Fruit fly (Drosophila melanogaster) whole organism, embryonic: ENCODE results near the gene CG15539.

Source experiments
- Asciz ChIP-seq: fragments of 200-800 bp; sonication (Bioruptor generic); optimal IDR thresholded peaks from 2 replicates; lab custom pipeline; 2017; ENCODE audit warnings: missing biosample characterization, mild to moderate bottlenecking, missing genetic modification characterization, missing genetic modification reagents
- Bdp1 ChIP-seq: fragments of 200-800 bp; sonication (Bioruptor generic); optimal IDR thresholded peaks from 3 replicates; lab custom pipeline; 2016; ENCODE audit warnings: missing biosample characterization, missing genetic modification characterization
- Blimp-1 ChIP-seq: fragments of 200-800 bp; sonication (Bioruptor generic); optimal IDR thresholded peaks from 3 replicates; lab custom pipeline; 2018; ENCODE audit warnings: missing biosample characterization, missing genetic modification characterization, mild to moderate bottlenecking, moderate library complexity, missing genetic modification reagents
- CG10654 ChIP-seq: fragments of 200-800 bp; sonication (Bioruptor generic); optimal IDR thresholded peaks from 2 replicates; lab custom pipeline; 2016; ENCODE audit warnings: missing biosample characterization, missing genetic modification characterization
- CG11723 ChIP-seq: fragments of 200-800 bp; sonication (Bioruptor generic); optimal IDR thresholded peaks from 2 replicates; lab custom pipeline; 2017; ENCODE audit warnings: missing biosample characterization, mild to moderate bottlenecking, missing genetic modification characterization
- CG12236 ChIP-seq: fragments of 200-800 bp; sonication (Bioruptor generic); optimal IDR thresholded peaks from 2 replicates; lab custom pipeline; 2016; ENCODE audit warnings: missing biosample characterization, missing genetic modification characterization
- CG12769 ChIP-seq: fragments of 200-800 bp; sonication (Bioruptor generic); optimal IDR thresholded peaks from 2 replicates; lab custom pipeline; 2019; ENCODE audit warnings: missing biosample characterization, mild to moderate bottlenecking, missing genetic modification characterization, moderate library complexity
- CG17359 ChIP-seq: fragments of 200-800 bp; sonication (Bioruptor generic); optimal IDR thresholded peaks from 3 replicates; lab custom pipeline; 2018; ENCODE audit warnings: missing biosample characterization, mild to moderate bottlenecking, missing genetic modification characterization, moderate library complexity
- CG2129 ChIP-seq: fragments of 200-800 bp; sonication (Bioruptor generic); IDR thresholded peaks from 2 replicates; pipeline ENCODE4 v1.3.6; 2022; ENCODE audit warnings: missing biosample characterization, missing genetic modification characterization; ENCODE audit not compliant: partially characterized antibody
- CG32772 ChIP-seq: fragments of 200-800 bp; sonication (Bioruptor generic); IDR thresholded peaks from 2 replicates; pipeline ENCODE4 v1.3.6; 2022; ENCODE audit warnings: missing biosample characterization, missing genetic modification characterization
- CG3407 ChIP-seq: fragments of 200-800 bp; sonication (Bioruptor generic); optimal IDR thresholded peaks from 2 replicates; lab custom pipeline; 2018; ENCODE audit warnings: missing biosample characterization, mild to moderate bottlenecking, missing genetic modification characterization
- CG3995 ChIP-seq: fragments of 200-800 bp; sonication (Bioruptor generic); optimal IDR thresholded peaks from 3 replicates; lab custom pipeline; 2016; ENCODE audit warnings: missing biosample characterization, missing genetic modification characterization
- CG4360 ChIP-seq: fragments of 200-800 bp; sonication (Bioruptor generic); IDR thresholded peaks from 2 replicates; pipeline ENCODE4 v1.3.6; 2022; ENCODE audit warnings: missing biosample characterization, missing genetic modification characterization
- CG6254 ChIP-seq: fragments of 200-800 bp; sonication (Bioruptor generic); optimal IDR thresholded peaks from 3 replicates; lab custom pipeline; 2017; ENCODE audit warnings: mild to moderate bottlenecking, missing biosample characterization, missing genetic modification reagents, missing genetic modification characterization
- CG6272 ChIP-seq: fragments of 200-800 bp; sonication (Bioruptor generic); IDR thresholded peaks from 2 replicates; pipeline ENCODE4 v1.3.6; 2022; ENCODE audit warnings: missing biosample characterization, missing genetic modification characterization
- CG6813 ChIP-seq: fragments of 200-800 bp; sonication (Bioruptor generic); optimal IDR thresholded peaks from 2 replicates; lab custom pipeline; 2017; ENCODE audit warnings: missing biosample characterization, missing genetic modification characterization, mild to moderate bottlenecking, moderate library complexity, missing genetic modification reagents
- CG9215 ChIP-seq: fragments of 200-800 bp; sonication (Bioruptor generic); IDR thresholded peaks from 2 replicates; pipeline ENCODE4 v1.3.6; 2022; ENCODE audit warnings: missing biosample characterization, missing genetic modification characterization
- D19A ChIP-seq: fragments of 200-800 bp; optimal IDR thresholded peaks from 3 replicates; lab custom pipeline; 2019; ENCODE audit warnings: missing biosample characterization, mild to moderate bottlenecking, missing genetic modification characterization, moderate library complexity
- Dad ChIP-seq: fragments of 200-800 bp; sonication (Bioruptor generic); optimal IDR thresholded peaks from 3 replicates; lab custom pipeline; 2016; ENCODE audit warnings: missing biosample characterization, missing genetic modification characterization
- Dip3 ChIP-seq: fragments of 200-800 bp; sonication (Bioruptor generic); optimal IDR thresholded peaks from 3 replicates; lab custom pipeline; 2016; ENCODE audit warnings: missing biosample characterization, missing genetic modification characterization
- Dp ChIP-seq: fragments of 200-800 bp; sonication (Bioruptor generic); optimal IDR thresholded peaks from 2 replicates; lab custom pipeline; 2018; ENCODE audit warnings: missing biosample characterization, mild to moderate bottlenecking, missing genetic modification characterization, moderate library complexity
- E2f1 ChIP-seq: fragments of 200-800 bp; sonication (Bioruptor generic); IDR thresholded peaks from 2 replicates; pipeline ENCODE4 v1.3.6; 2022; ENCODE audit warnings: missing biosample characterization, missing genetic modification characterization
- Hmr ChIP-seq: fragments of 200-800 bp; sonication (Bioruptor generic); optimal IDR thresholded peaks from 3 replicates; lab custom pipeline; 2017; ENCODE audit warnings: mild to moderate bottlenecking, missing biosample characterization, missing genetic modification reagents, missing genetic modification characterization
- Hr3 ChIP-seq: fragments of 200-800 bp; sonication (Bioruptor generic); optimal IDR thresholded peaks from 3 replicates; lab custom pipeline; 2016; ENCODE audit warnings: missing biosample characterization, missing genetic modification characterization
- Hr78 ChIP-seq, 2 experiments: fragments of 200-800 bp in 1 of 2; fragments of >200 bp in 1 of 2; sonication (Bioruptor generic) in 1 of 2; optimal IDR thresholded peaks; 2 replicates each; lab custom pipeline; 2017 to 2019; ENCODE audit warnings: missing biosample characterization in 2 of 2, missing genetic modification characterization in 2 of 2, mild to moderate bottlenecking in 1 of 2, moderate library complexity in 1 of 2
- Kr ChIP-seq: fragments of 200-800 bp; sonication (Bioruptor generic); optimal IDR thresholded peaks from 2 replicates; lab custom pipeline; 2017; ENCODE audit warnings: missing biosample characterization, mild to moderate bottlenecking, missing genetic modification characterization
- NfI ChIP-seq: fragments of 200-800 bp; sonication (Bioruptor generic); optimal IDR thresholded peaks from 3 replicates; lab custom pipeline; 2018; ENCODE audit warnings: missing biosample characterization, mild to moderate bottlenecking, missing genetic modification characterization, moderate library complexity
- Sin3A ChIP-seq: fragments of >200 bp; optimal IDR thresholded peaks from 2 replicates; lab custom pipeline; 2018
- aop ChIP-seq: fragments of 200-800 bp; sonication (Bioruptor generic); IDR thresholded peaks from 2 replicates; pipeline ENCODE4 v1.3.6; 2022; ENCODE audit warnings: missing biosample characterization, missing genetic modification characterization
- ara ChIP-seq: fragments of 200-800 bp; sonication (Bioruptor generic); IDR thresholded peaks from 2 replicates; pipeline ENCODE4 v1.3.6; 2022; ENCODE audit warnings: missing biosample characterization, missing genetic modification characterization
- chif ChIP-seq, 2 experiments: fragments of 200-800 bp; sonication (Bioruptor generic); optimal IDR thresholded peaks; 3 replicates each; lab custom pipeline; 2016; ENCODE audit warnings: missing biosample characterization in 2 of 2, missing genetic modification characterization in 2 of 2
- cwo ChIP-seq: fragments of 200-800 bp; sonication (Bioruptor generic); optimal IDR thresholded peaks from 3 replicates; lab custom pipeline; 2017; ENCODE audit warnings: missing biosample characterization, missing genetic modification characterization, mild to moderate bottlenecking, moderate library complexity, missing genetic modification reagents
- fd3F ChIP-seq: fragments of 200-800 bp; sonication (Bioruptor generic); optimal IDR thresholded peaks from 2 replicates; lab custom pipeline; 2018; ENCODE audit warnings: missing biosample characterization, mild to moderate bottlenecking, missing genetic modification characterization, moderate library complexity
- fu2 ChIP-seq: fragments of 200-800 bp; sonication (Bioruptor generic); optimal IDR thresholded peaks from 2 replicates; lab custom pipeline; 2016; ENCODE audit warnings: missing biosample characterization, missing genetic modification characterization
- h ChIP-seq: fragments of >200 bp; optimal IDR thresholded peaks from 2 replicates; lab custom pipeline; 2017
- jumu ChIP-seq: fragments of 200-800 bp; sonication (Bioruptor generic); optimal IDR thresholded peaks from 3 replicates; lab custom pipeline; 2016; ENCODE audit warnings: missing biosample characterization, missing genetic modification characterization
- oc ChIP-seq: fragments of 200-800 bp; sonication (Bioruptor generic); optimal IDR thresholded peaks from 2 replicates; lab custom pipeline; 2018; ENCODE audit warnings: missing biosample characterization, mild to moderate bottlenecking, missing genetic modification characterization, moderate library complexity
- pros ChIP-seq: fragments of 200-800 bp; sonication (Bioruptor generic); optimal IDR thresholded peaks from 3 replicates; lab custom pipeline; 2019; ENCODE audit warnings: missing biosample characterization, mild to moderate bottlenecking, missing genetic modification characterization, moderate library complexity
- seq ChIP-seq: fragments of 200-800 bp; sonication (Bioruptor generic); IDR thresholded peaks from 2 replicates; pipeline ENCODE4 v1.3.6; 2022; ENCODE audit warnings: missing biosample characterization, missing genetic modification characterization
- sisA ChIP-seq: fragments of 200-800 bp; sonication (Bioruptor generic); IDR thresholded peaks from 2 replicates; pipeline ENCODE4 v1.3.6; 2022; ENCODE audit warnings: missing biosample characterization, missing genetic modification characterization
- tgo ChIP-seq: fragments of 200-800 bp; sonication (Bioruptor generic); IDR thresholded peaks from 3 replicates; pipeline ENCODE4 v1.3.6; 2022; ENCODE audit warnings: missing biosample characterization, missing genetic modification characterization
- unc-4 ChIP-seq: fragments of 200-800 bp; sonication (Bioruptor generic); IDR thresholded peaks from 2 replicates; pipeline ENCODE4 v1.3.6; 2022; ENCODE audit warnings: missing biosample characterization, missing genetic modification characterization; ENCODE audit not compliant: partially characterized antibody
- vvl ChIP-seq: fragments of 200-800 bp; sonication (Bioruptor generic); IDR thresholded peaks from 2 replicates; pipeline ENCODE4 v1.3.6; 2022; ENCODE audit warnings: missing biosample characterization, missing genetic modification characterization
- wek ChIP-seq: fragments of 200-800 bp; sonication (Bioruptor generic); optimal IDR thresholded peaks from 3 replicates; lab custom pipeline; 2018; ENCODE audit warnings: missing biosample characterization, mild to moderate bottlenecking, missing genetic modification characterization, moderate library complexity
- z ChIP-seq: fragments of 200-800 bp; sonication (Bioruptor generic); IDR thresholded peaks from 3 replicates; pipeline ENCODE4 v1.3.6; 2022; ENCODE audit warnings: missing biosample characterization, missing genetic modification characterization

The CG15539 gene

dm6 chr3R:30489797-30490196 lies 16.0 kb upstream of the CG15539 start, which contains the start of gene PH4alphaSG2 (continued):
- TF ChIP-seq Asciz (GFP tag; lab: Kevin White, UChicago): peak; percentile 27
- TF ChIP-seq CG6813: peak; percentile 48
- TF ChIP-seq CG6272 (GFP tag; lab: Robert Waterston, UW): no peak
- peak; percentile 31 for TF ChIP-seq Hmr (GFP tag; lab: Kevin White, UChicago)

DNA sequence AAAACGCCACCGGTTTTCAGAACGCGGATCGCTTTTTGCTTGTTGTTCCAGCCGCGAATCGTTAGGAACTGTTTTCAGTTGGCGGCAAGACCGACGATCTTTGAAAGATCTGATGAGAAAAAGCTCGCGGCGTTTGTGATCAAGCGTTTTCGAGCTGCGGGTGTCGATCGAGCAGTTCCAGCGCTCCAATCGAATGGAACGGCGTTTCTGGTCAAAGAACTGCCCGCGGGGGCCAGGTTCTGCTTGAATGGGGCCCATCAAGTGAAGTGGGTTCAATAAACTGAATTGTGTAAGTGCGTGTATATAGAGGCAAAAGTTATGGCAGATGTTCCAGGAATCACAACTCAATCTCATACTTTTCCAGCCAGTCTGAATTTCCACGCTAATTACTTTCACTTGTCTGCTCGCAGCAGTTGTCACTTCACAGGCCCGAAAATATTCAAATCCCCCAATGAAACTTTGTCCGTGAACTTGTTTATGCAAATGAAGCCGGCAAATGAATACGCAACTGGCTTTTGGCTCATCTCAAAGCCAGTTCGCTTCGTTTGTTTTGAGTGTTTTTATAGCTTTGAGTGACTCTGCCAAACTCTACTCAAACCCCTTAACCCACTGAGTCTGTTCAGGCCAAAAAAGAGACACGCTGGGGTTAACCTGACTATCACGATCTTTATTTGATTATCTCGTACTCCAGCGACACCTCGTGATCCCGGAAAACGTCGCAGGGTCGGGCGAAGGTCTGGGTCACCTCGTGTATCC lies 9.5 kb upstream of the CG15539 start, which contains the start of gene PH4alphaMP:
PH4alphaMP (minus strand) TSS at position 51 of the 756 bp plus-strand sequence.
- TF ChIP-seq fd3F (GFP tag; lab: Kevin White, UChicago) (no peak), CG10654 (GFP tag; lab: Kevin White, UChicago) (no peak), jumu (GFP tag; lab: Kevin White, UChicago) (no peak), oc (tag; lab: Kevin White, UChicago) (peak; percentile 55), sisA (GFP tag; lab: Robert Waterston, UW) (no peak), CG12769 (tag; lab: Kevin White, UChicago) (peak; percentile 14), z (GFP tag; lab: Robert Waterston, UW) (peak; percentile 93), CG11723 (no peak), Kr (GFP tag; lab: Kevin White, UChicago) (no peak), wek (GFP tag; lab: Kevin White, UChicago) (no peak), Hr3 (no peak), Dad (GFP tag; lab: Kevin White, UChicago) (no peak), Hr78 (GFP tag; optimal IDR thresholded peaks at IDR 0.05; lab: Kevin White, UChicago) (peak in 1 of 2 experiments; percentile 31), NfI (GFP tag; lab: Kevin White, UChicago) (no peak), Blimp-1 (GFP tag; lab: Kevin White, UChicago) (peak; percentile 92), CG3995 (peak; percentile 63), vvl (peak; percentile 91)

DNA sequence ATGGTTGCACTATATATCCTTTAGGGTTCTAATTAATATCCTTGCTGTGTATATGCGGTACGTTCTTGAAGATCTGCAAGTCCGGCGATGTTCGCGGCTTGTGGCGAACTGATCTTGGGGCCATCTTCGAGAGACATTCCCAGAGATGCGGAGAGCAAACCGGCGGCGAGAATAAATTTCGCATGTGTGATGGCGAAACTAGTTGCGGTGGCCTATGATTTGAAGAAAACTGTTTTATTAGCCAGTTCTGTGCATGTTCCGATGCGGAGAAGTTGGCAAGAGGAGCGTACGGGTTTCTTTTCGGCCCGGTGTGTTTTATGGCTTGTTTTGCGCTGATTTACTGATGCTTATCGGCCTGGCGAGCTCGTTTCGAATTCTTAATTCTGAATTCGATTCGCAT lies 5.6 kb upstream of the CG15539 start, which contains the start of gene PH4alphaNE1:
PH4alphaNE1 (minus strand) TSS at position 101 of the 400 bp plus-strand sequence.
- TF ChIP-seq unc-4 (GFP tag; lab: Robert Waterston, UW): no peak

DNA sequence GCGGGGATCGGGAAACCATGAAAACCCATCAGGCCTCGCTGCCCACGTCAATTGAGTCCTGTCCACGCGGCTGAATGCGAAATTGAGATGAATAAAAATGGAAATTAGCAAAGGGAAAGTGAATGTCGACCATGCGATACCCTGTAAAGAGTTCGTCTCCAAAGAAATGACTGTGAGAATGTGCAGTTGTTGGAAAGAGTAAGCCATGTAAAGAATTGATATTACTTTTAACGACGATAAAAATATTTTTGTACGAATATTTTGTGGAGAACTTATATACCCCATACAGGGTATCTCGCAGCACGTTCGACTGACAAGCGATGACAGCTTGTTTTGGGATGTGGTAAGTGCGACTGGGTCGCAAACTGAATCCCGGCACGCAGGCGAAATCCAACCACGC lies 4.6 kb upstream of the CG15539 start:
- TF ChIP-seq CG17359: no peak
- TF ChIP-seq Dip3 (GFP tag; lab: Kevin White, UChicago): peak; percentile 7
- TF ChIP-seq fu2: no peak
- TF ChIP-seq seq (GFP tag; lab: Robert Waterston, UW): no peak
- TF ChIP-seq tgo (GFP tag; lab: Robert Waterston, UW): peak; percentile 36; the same call in 1 of the 3 replicates
- no peak for TF ChIP-seq CG6254 (GFP tag; lab: Kevin White, UChicago)
- no peak for TF ChIP-seq h (lab: Kevin White, UChicago)
- no peak for TF ChIP-seq D19A (tag; lab: Kevin White, UChicago)
- no peak for TF ChIP-seq Dp (GFP tag; lab: Kevin White, UChicago)
- peak; percentile 58 for TF ChIP-seq CG32772 (GFP tag; lab: Robert Waterston, UW)
- TF ChIP-seq Bdp1 (GFP tag; lab: Kevin White, UChicago): no peak
- TF ChIP-seq pros (GFP tag; lab: Kevin White, UChicago): no peak
- TF ChIP-seq CG3407 (GFP tag; lab: Kevin White, UChicago): no peak
- TF ChIP-seq CG12236: peak; percentile 16
- TF ChIP-seq CG9215 (GFP tag; lab: Robert Waterston, UW): peak; percentile 12; the same call in 1 of the 2 replicates
- TF ChIP-seq aop: no peak
- peak in 1 of 2 experiments; percentile 41 for TF ChIP-seq chif (GFP tag; optimal IDR thresholded peaks at IDR 0.05; lab: Kevin White, UChicago)
- TF ChIP-seq CG4360 (GFP tag; lab: Robert Waterston, UW): no peak
- no peak for TF ChIP-seq Sin3A
- TF ChIP-seq E2f1 (GFP tag; lab: Robert Waterston, UW): 0 out of 2 replicates have a peak, but pooled peaks have one; percentile 16
- TF ChIP-seq cwo (GFP tag; lab: Kevin White, UChicago): no peak
- no peak for TF ChIP-seq CG2129
- TF ChIP-seq ara (GFP tag; lab: Robert Waterston, UW): peak; percentile 57
